Worm (Caenorhabditis elegans) whole organism, L1 larva: ENCODE measurements around the gene C27D6.3.

ENCODE experiments used
- C04F5.9 ChIP-seq: sonication (generic microtip); optimal IDR thresholded peaks from 2 replicates; lab custom pipeline; 2016; ENCODE audit warnings: missing genetic modification characterization, missing compliant biosample characterization
- C16A3.4 ChIP-seq: fragments of 150-350 bp; optimal IDR thresholded peaks from 2 replicates; lab custom pipeline; 2014; ENCODE audit warnings: missing biosample characterization, missing genetic modification characterization
- C34B4.2 ChIP-seq: sonication (generic microtip); optimal IDR thresholded peaks from 2 replicates; lab custom pipeline; 2017; ENCODE audit warnings: mild to moderate bottlenecking, missing genetic modification characterization, missing compliant biosample characterization
- F16B12.6 ChIP-seq: fragments of 150-350 bp; optimal IDR thresholded peaks from 2 replicates; lab custom pipeline; 2014; ENCODE audit warnings: missing biosample characterization, missing genetic modification characterization
- aly-2 ChIP-seq: fragments of 150-350 bp; optimal IDR thresholded peaks from 2 replicates; lab custom pipeline; 2014; ENCODE audit warnings: missing biosample characterization, missing genetic modification characterization
- blmp-1 ChIP-seq: fragments of 150-350 bp; optimal IDR thresholded peaks from 2 replicates; lab custom pipeline; 2014; ENCODE audit warnings: missing biosample characterization, missing genetic modification characterization
- ceh-63 ChIP-seq: fragments of 200-800 bp; sonication (Bioruptor generic); optimal IDR thresholded peaks from 2 replicates; lab custom pipeline; 2018; ENCODE audit warnings: mild to moderate bottlenecking, missing genetic modification characterization, missing compliant biosample characterization
- ceh-82 ChIP-seq, 3 experiments: fragments of 150-350 bp in 1 of 3; sonication (generic microtip) in 2 of 3; optimal IDR thresholded peaks; 2 replicates each; lab custom pipeline; 2014 to 2017; ENCODE audit warnings: missing biosample characterization in 3 of 3, missing genetic modification characterization in 3 of 3
- ceh-88 ChIP-seq: fragments of 200-800 bp; sonication (Bioruptor generic); IDR thresholded peaks from 2 replicates; pipeline ENCODE4 v1.3.6; 2022; ENCODE audit warnings: missing genetic modification characterization, missing compliant biosample characterization
- dsc-1 ChIP-seq: sonication (generic microtip); optimal IDR thresholded peaks from 2 replicates; lab custom pipeline; 2016; ENCODE audit warnings: mild to moderate bottlenecking, missing genetic modification characterization, missing compliant biosample characterization
- efl-1 ChIP-seq, 4 experiments: fragments of 150-350 bp; optimal IDR thresholded peaks in 3 of 4; peaks in 1 of 4; 1 replicate in 1 of 4; 2 replicates in 3 of 4; lab custom pipeline; 2014; ENCODE audit warnings: missing biosample characterization in 2 of 4, missing genetic modification characterization in 2 of 4, missing genetic modification reagents in 2 of 4
- efl-3 ChIP-seq: fragments of 200-800 bp; sonication (Bioruptor generic); optimal IDR thresholded peaks from 2 replicates; lab custom pipeline; 2018; ENCODE audit warnings: mild to moderate bottlenecking, missing genetic modification characterization, missing compliant biosample characterization
- egl-13 ChIP-seq: sonication (generic microtip); optimal IDR thresholded peaks from 2 replicates; lab custom pipeline; 2016; ENCODE audit warnings: missing genotype, missing genetic modification reagents, missing genetic modification characterization, missing compliant biosample characterization
- elt-2 ChIP-seq: sonication (generic microtip); optimal IDR thresholded peaks from 2 replicates; lab custom pipeline; 2016; ENCODE audit warnings: missing genetic modification characterization, mild to moderate bottlenecking, inconsistent platforms, missing compliant biosample characterization, missing genetic modification reagents
- ets-5 ChIP-seq: fragments of 200-800 bp; sonication (Bioruptor generic); IDR thresholded peaks from 2 replicates; pipeline ENCODE4 v1.3.6; 2022; ENCODE audit warnings: missing genetic modification characterization, missing compliant biosample characterization
- fkh-4 ChIP-seq: sonication (generic microtip); optimal IDR thresholded peaks from 2 replicates; lab custom pipeline; 2016; ENCODE audit warnings: missing compliant biosample characterization, missing genetic modification characterization, borderline replicate concordance
- fkh-8 ChIP-seq: sonication (generic microtip); optimal IDR thresholded peaks from 2 replicates; lab custom pipeline; 2016; ENCODE audit warnings: mild to moderate bottlenecking, missing genetic modification characterization, missing compliant biosample characterization
- fos-1 ChIP-seq: fragments of 150-350 bp; optimal IDR thresholded peaks from 2 replicates; lab custom pipeline; 2014; ENCODE audit warnings: missing biosample characterization, missing genetic modification characterization
- hpl-2 ChIP-seq: fragments of 150-350 bp; optimal IDR thresholded peaks from 2 replicates; lab custom pipeline; 2014; ENCODE audit warnings: missing biosample characterization, missing genetic modification reagents, missing genetic modification characterization
- jun-1 ChIP-seq: fragments of 150-350 bp; optimal IDR thresholded peaks from 2 replicates; lab custom pipeline; 2014; ENCODE audit warnings: missing biosample characterization, missing genetic modification reagents, missing genetic modification characterization
- lin-35 ChIP-seq, 2 experiments: fragments of 150-350 bp; optimal IDR thresholded peaks; 2 replicates each; lab custom pipeline; 2014; ENCODE audit warnings: missing biosample characterization in 2 of 2, missing genetic modification characterization in 2 of 2, missing genetic modification reagents in 2 of 2
- lin-39 ChIP-seq: fragments of 150-350 bp; optimal IDR thresholded peaks from 2 replicates; lab custom pipeline; 2014; ENCODE audit warnings: missing biosample characterization, missing genetic modification reagents, missing genetic modification characterization
- lir-3 ChIP-seq: sonication (generic microtip); optimal IDR thresholded peaks from 2 replicates; lab custom pipeline; 2016; ENCODE audit warnings: mild to moderate bottlenecking, missing genetic modification characterization, moderate library complexity, missing compliant biosample characterization; ENCODE audit not compliant: poor library complexity
- lsy-2 ChIP-seq, 2 experiments: fragments of 150-350 bp; optimal IDR thresholded peaks; 2 replicates each; lab custom pipeline; 2014; ENCODE audit warnings: missing biosample characterization in 2 of 2, missing genetic modification characterization in 2 of 2
- mdl-1 ChIP-seq, 2 experiments: fragments of 150-350 bp; optimal IDR thresholded peaks; 2 replicates each; lab custom pipeline; 2014 to 2017; ENCODE audit warnings: missing biosample characterization in 2 of 2, missing genetic modification characterization in 2 of 2, inconsistent platforms in 1 of 2
- mef-2 ChIP-seq: fragments of 150-350 bp; optimal IDR thresholded peaks from 2 replicates; lab custom pipeline; 2014; ENCODE audit warnings: missing biosample characterization, missing genetic modification characterization
- mep-1 ChIP-seq: fragments of 150-350 bp; optimal IDR thresholded peaks from 2 replicates; lab custom pipeline; 2014; ENCODE audit warnings: missing biosample characterization, missing genetic modification characterization
- nhr-19 ChIP-seq: fragments of 200-800 bp; sonication (Bioruptor generic); conservative IDR thresholded peaks from 2 replicates; pipeline ENCODE4 v1.3.6; 2022; ENCODE audit warnings: missing genetic modification characterization, missing compliant biosample characterization
- nhr-71 ChIP-seq: sonication (generic microtip); optimal IDR thresholded peaks from 2 replicates; lab custom pipeline; 2016; ENCODE audit warnings: mild to moderate bottlenecking, missing genetic modification characterization, moderate library complexity, missing compliant biosample characterization
- nhr-76 ChIP-seq: sonication (generic microtip); optimal IDR thresholded peaks from 2 replicates; lab custom pipeline; 2017; ENCODE audit warnings: missing biosample characterization, missing genetic modification characterization
- nhr-85 ChIP-seq: sonication (generic microtip); peaks from one replicate; lab custom pipeline; 2016; ENCODE audit warnings: missing genetic modification characterization, inconsistent platforms, missing compliant biosample characterization
- nhr-90 ChIP-seq: sonication (generic microtip); optimal IDR thresholded peaks from 2 replicates; lab custom pipeline; 2016; ENCODE audit warnings: mild to moderate bottlenecking, missing genetic modification characterization, missing compliant biosample characterization; ENCODE audit not compliant: poor library complexity
- rnt-1 ChIP-seq: sonication (generic microtip); optimal IDR thresholded peaks from 2 replicates; lab custom pipeline; 2016; ENCODE audit warnings: mild to moderate bottlenecking, missing genetic modification characterization, moderate library complexity, missing compliant biosample characterization
- skn-1 ChIP-seq: fragments of 150-350 bp; optimal IDR thresholded peaks from 2 replicates; lab custom pipeline; 2014; ENCODE audit warnings: missing biosample characterization, missing genetic modification characterization
- snpc-4 ChIP-seq: fragments of 150-350 bp; optimal IDR thresholded peaks from 2 replicates; lab custom pipeline; 2014; ENCODE audit warnings: missing biosample characterization, missing genetic modification characterization
- snu-23 ChIP-seq: sonication (generic microtip); optimal IDR thresholded peaks from 2 replicates; lab custom pipeline; 2016; ENCODE audit warnings: missing genetic modification characterization, missing compliant biosample characterization
- sup-37 ChIP-seq: fragments of 200-800 bp; sonication (Bioruptor generic); optimal IDR thresholded peaks from 2 replicates; lab custom pipeline; 2018; ENCODE audit warnings: mild to moderate bottlenecking, missing genetic modification characterization, missing compliant biosample characterization
- swsn-7 ChIP-seq: sonication (generic microtip); optimal IDR thresholded peaks from 2 replicates; lab custom pipeline; 2016; ENCODE audit warnings: missing genetic modification characterization, missing compliant biosample characterization
- tlp-1 ChIP-seq: fragments of 150-350 bp; optimal IDR thresholded peaks from 2 replicates; lab custom pipeline; 2014; ENCODE audit warnings: missing biosample characterization, missing genetic modification characterization
- unc-62 ChIP-seq: fragments of 150-350 bp; optimal IDR thresholded peaks from 2 replicates; lab custom pipeline; 2014; ENCODE audit warnings: missing biosample characterization, missing genetic modification reagents, missing genetic modification characterization
- unc-86 ChIP-seq: sonication (generic microtip); optimal IDR thresholded peaks from 2 replicates; lab custom pipeline; 2016; ENCODE audit warnings: missing genetic modification characterization, missing compliant biosample characterization
- unc-98 ChIP-seq: fragments of 200-800 bp; sonication (Bioruptor generic); IDR thresholded peaks from 2 replicates; pipeline ENCODE4 v1.3.6; 2022; ENCODE audit warnings: missing genetic modification characterization, missing compliant biosample characterization
- xbp-1 ChIP-seq: sonication (generic microtip); optimal IDR thresholded peaks from 2 replicates; lab custom pipeline; 2016; ENCODE audit warnings: missing genetic modification characterization, missing compliant biosample characterization
- zag-1 ChIP-seq: fragments of 150-350 bp; optimal IDR thresholded peaks from 2 replicates; lab custom pipeline; 2014; ENCODE audit warnings: missing biosample characterization, missing genetic modification characterization

C27D6.3 gene

DNA sequence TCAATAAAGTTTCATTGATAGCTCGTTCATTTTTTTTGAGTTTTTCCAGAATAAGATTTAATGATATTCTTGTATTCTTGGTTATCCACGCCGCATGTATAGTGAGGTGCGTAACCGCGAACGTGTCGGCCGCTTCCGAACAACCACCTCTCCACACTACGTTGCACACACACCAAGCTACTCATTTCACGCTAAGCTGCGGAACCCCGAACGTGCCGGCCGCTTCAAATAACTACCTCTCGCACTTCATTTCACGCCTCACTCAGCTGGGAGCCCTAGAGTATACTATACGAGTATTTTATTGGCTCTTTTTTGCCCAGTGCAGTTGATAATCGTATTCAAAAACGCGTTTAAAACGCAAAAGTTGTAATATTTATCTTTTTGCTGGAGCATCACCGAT lies 25.9 kb upstream of the C27D6.3 start:
- TF ChIP-seq rnt-1 (peak; percentile 39), snpc-4 (peak; percentile 96), swsn-7 (tag; lab: Kevin White, UChicago) (peak; percentile 12), nhr-71 (tag; lab: Kevin White, UChicago) (peak; percentile 44), efl-1 (optimal IDR thresholded peaks at IDR 0.05; lab: Kevin White, UChicago) (peak in 1 of 2 experiments; percentile 25), efl-1 (GFP tag; optimal IDR thresholded peaks at IDR 0.05 in 1 of 2; lab: Kevin White, UChicago) (peak in 1 of 2 experiments; percentile 14), nhr-85 (peak; percentile 27), nhr-19 (peak; percentile 62)

DNA sequence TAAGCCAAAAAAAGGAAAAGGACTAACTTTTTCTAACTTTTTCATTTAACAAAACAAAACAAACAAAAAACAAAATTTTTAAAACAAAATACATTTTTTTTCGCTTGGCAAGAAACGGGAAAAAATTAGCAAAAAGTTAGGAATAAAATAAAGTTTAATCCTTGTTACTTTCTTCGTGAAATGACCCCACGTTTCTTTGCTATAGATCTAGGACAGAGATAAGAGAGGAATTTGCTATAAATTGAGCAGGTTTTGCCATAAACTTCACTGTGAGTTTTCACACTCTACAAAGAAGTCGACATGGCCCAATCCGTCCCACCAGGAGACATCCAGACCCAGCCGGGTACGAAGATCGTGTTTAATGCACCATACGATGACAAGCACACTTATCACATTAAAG lies 25.2 kb upstream of the C27D6.3 start, which contains the start of gene msp-50:
Gene msp-50 (plus strand): TSS at position 301 of the 400 bp plus-strand sequence.
- TF ChIP-seq aly-2 (tag; lab: Kevin White, UChicago) (no peak), F16B12.6 (tag; lab: Kevin White, UChicago) (no peak), C16A3.4 (tag; lab: Kevin White, UChicago) (no peak)

DNA sequence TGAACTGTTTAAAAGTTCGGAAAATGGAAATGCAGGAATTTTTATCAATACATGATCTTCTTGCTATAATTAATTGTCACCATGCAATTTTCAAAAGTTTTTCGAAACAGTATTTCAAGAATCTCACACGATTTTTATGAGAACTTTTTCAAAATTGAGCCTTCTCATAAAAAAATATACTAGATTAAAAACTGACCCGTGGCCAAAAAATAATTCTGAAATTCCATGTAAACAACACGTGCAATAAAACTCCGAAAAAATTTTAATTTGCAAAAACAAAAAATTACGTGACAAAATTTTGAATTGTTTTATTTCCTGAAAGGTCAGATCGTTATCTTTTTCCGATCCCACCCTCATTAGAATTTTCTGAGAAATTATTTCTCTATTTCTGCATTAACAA lies 21.2 kb upstream of the C27D6.3 start, which contains the start of gene C34F11.5:
Gene C34F11.5 (plus strand): TSS at position 301 of the 400 bp plus-strand sequence.
- TF ChIP-seq sup-37 (GFP tag; lab: Kevin White, UChicago), result no peak
- no peak for TF ChIP-seq hpl-2
- TF ChIP-seq ceh-82 (tag; optimal IDR thresholded peaks at IDR 0.05; lab: Kevin White, UChicago), result no peak
- no peak for TF ChIP-seq ets-5
- no peak for TF ChIP-seq lsy-2 (tag; optimal IDR thresholded peaks at IDR 0.05; lab: Kevin White, UChicago)
- no peak for TF ChIP-seq unc-98 (GFP tag; lab: Robert Waterston, UW)
- no peak for TF ChIP-seq C04F5.9 (tag; lab: Kevin White, UChicago)
- no peak for TF ChIP-seq mdl-1 (tag; optimal IDR thresholded peaks at IDR 0.05; lab: Kevin White, UChicago)
- TF ChIP-seq C34B4.2 (tag; lab: Kevin White, UChicago), result no peak
- no peak for TF ChIP-seq efl-3 (GFP tag; lab: Kevin White, UChicago)
- TF ChIP-seq nhr-85, result no peak
- TF ChIP-seq fos-1, result no peak
- TF ChIP-seq snpc-4, result no peak
- TF ChIP-seq lin-35 (GFP tag; optimal IDR thresholded peaks at IDR 0.05; lab: Kevin White, UChicago), result no peak
- TF ChIP-seq fkh-8 (tag; lab: Kevin White, UChicago), result no peak
- TF ChIP-seq lir-3 (tag; lab: Kevin White, UChicago), result no peak
- TF ChIP-seq ceh-63, result no peak
- no peak for TF ChIP-seq nhr-76

DNA sequence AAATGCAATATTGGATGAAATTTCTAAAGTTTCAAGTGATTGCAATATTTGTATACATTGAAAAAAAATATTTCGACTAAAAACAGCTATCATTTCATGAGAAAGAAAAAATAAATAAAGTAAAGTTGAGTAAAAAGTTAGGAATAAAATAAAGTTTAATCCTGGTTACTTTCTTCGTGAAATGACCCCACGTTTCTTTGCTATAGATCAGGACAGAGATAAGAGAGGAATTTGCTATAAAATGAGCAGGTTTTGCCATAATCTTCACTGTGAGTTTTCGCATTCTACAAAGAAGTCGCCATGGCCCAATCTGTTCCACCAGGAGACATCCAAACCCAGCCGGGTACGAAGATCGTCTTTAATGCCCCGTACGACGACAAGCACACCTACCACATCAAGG lies 19.8 kb upstream of the C27D6.3 start, which contains the start of gene msp-49:
Gene msp-49 (plus strand): TSS at position 301 of the 400 bp plus-strand sequence.
- no peak for TF ChIP-seq skn-1 (tag; lab: Kevin White, UChicago)
- no peak for TF ChIP-seq egl-13

DNA sequence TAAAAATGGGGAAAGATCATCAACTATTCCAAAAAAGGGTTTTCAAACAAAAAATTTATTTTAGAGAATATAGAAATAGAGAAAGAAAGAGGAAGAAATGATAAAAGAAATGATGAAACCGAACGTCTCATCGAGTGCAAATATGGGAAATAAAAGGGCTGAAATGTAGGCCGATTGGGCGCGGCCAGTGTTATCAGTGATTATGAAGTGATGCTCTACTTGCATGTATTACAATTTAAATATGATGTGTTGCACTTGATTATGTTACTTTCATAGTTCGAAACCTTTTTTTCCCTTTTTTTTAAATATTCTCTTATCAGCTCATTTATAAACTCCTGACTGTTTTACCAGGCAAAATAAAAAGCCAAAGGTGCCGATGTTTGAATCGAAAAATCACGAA lies 17.5 kb upstream of the C27D6.3 start:
- no peak for TF ChIP-seq unc-62
- TF ChIP-seq elt-2 (tag; lab: Kevin White, UChicago), result peak; percentile 96
- no peak for TF ChIP-seq efl-1 (optimal IDR thresholded peaks at IDR 0.05; lab: Kevin White, UChicago)
- TF ChIP-seq efl-1 (GFP tag; optimal IDR thresholded peaks at IDR 0.05 in 1 of 2; lab: Kevin White, UChicago), result peak in 1 of 2 experiments; percentile 70
- peak; percentile 25 for TF ChIP-seq jun-1
- TF ChIP-seq lin-35 (GFP tag; optimal IDR thresholded peaks at IDR 0.05; lab: Kevin White, UChicago), result peak in 1 of 2 experiments; percentile 22
- no peak for TF ChIP-seq mep-1 (tag; lab: Kevin White, UChicago)

DNA sequence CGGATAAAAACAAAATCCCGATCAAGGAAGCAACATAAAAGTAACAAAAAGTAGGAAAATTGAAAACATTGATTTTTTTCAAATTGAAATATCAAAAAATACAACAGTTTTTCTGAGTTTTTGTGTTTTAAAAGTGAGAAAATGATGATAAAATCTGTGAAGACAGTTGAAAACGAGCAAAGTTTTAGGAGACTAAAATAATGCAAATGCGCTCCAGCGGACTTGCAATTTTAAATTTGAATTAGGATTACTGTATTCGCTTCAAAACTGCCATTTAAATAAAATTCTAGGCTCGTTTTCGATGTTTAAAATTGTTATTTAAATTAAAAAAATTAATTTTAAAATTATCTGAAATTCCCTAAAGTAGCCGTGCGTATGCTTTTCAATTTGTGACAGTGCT lies 13.7 kb upstream of the C27D6.3 start:
- TF ChIP-seq blmp-1, result no peak
- no peak for TF ChIP-seq lin-39 (tag; lab: Kevin White, UChicago)
- no peak for TF ChIP-seq unc-86
- no peak for TF ChIP-seq dsc-1 (tag; lab: Kevin White, UChicago)
- no peak for TF ChIP-seq nhr-90 (tag; lab: Kevin White, UChicago)
- TF ChIP-seq elt-2 (tag; lab: Kevin White, UChicago), result no peak
- no peak for TF ChIP-seq ceh-88 (GFP tag; lab: Robert Waterston, UW)
- no peak for TF ChIP-seq efl-3 (GFP tag; lab: Kevin White, UChicago)
- no peak for TF ChIP-seq zag-1 (tag; lab: Kevin White, UChicago)
- TF ChIP-seq sup-37 (GFP tag; lab: Kevin White, UChicago), result no peak
- TF ChIP-seq fkh-4 (tag; lab: Kevin White, UChicago), result no peak
- no peak for TF ChIP-seq tlp-1 (tag; lab: Kevin White, UChicago)
- no peak for TF ChIP-seq xbp-1
- no peak for TF ChIP-seq C04F5.9 (tag; lab: Kevin White, UChicago)
- no peak for TF ChIP-seq snu-23 (GFP tag; lab: Kevin White, UChicago)
- TF ChIP-seq mef-2 (tag; lab: Kevin White, UChicago), result no peak
